Worm (Caenorhabditis elegans) whole organism, early embryonic: ENCODE results near the gene W08E12.2.

Experiments
- B0310.2 ChIP-seq: sonication (generic microtip); optimal IDR thresholded peaks from 2 replicates; lab custom pipeline; 2016; ENCODE audit warnings: mild to moderate bottlenecking, missing genetic modification characterization, missing compliant biosample characterization
- F13C5.2 ChIP-seq: sonication (generic microtip); optimal IDR thresholded peaks from 2 replicates; lab custom pipeline; 2017; ENCODE audit warnings: mild to moderate bottlenecking, missing genetic modification characterization, inconsistent platforms, missing compliant biosample characterization
- aly-1 ChIP-seq: sonication (generic microtip); optimal IDR thresholded peaks from 2 replicates; lab custom pipeline; 2016; ENCODE audit warnings: missing genetic modification characterization, missing compliant biosample characterization
- ama-1 ChIP-seq: fragments of 150-350 bp; optimal IDR thresholded peaks from 2 replicates; lab custom pipeline; 2014
- ceh-13 ChIP-seq: fragments of 200-800 bp; sonication (Bioruptor generic); optimal IDR thresholded peaks from 2 replicates; lab custom pipeline; 2018; ENCODE audit warnings: mild to moderate bottlenecking, missing genetic modification characterization, missing compliant biosample characterization
- ceh-36 ChIP-seq: sonication (generic microtip); optimal IDR thresholded peaks from 2 replicates; lab custom pipeline; 2016; ENCODE audit warnings: missing genetic modification characterization, inconsistent platforms, missing compliant biosample characterization
- ets-7 ChIP-seq: sonication (generic microtip); optimal IDR thresholded peaks from 2 replicates; lab custom pipeline; 2016; ENCODE audit warnings: missing genotype, missing genetic modification characterization, missing compliant biosample characterization
- flt-1 ChIP-seq: fragments of 200-800 bp; sonication (Bioruptor generic); IDR thresholded peaks from 2 replicates; pipeline ENCODE4 v1.3.6; 2022; ENCODE audit warnings: missing genetic modification characterization, missing compliant biosample characterization
- hmbx-1 ChIP-seq: sonication (generic microtip); optimal IDR thresholded peaks from 2 replicates; lab custom pipeline; 2016; ENCODE audit warnings: mild to moderate bottlenecking, missing genetic modification characterization, missing compliant biosample characterization
- hmg-4 ChIP-seq: fragments of 200-800 bp; sonication (Bioruptor generic); optimal IDR thresholded peaks from 2 replicates; lab custom pipeline; 2018; ENCODE audit warnings: mild to moderate bottlenecking, missing genetic modification characterization, missing compliant biosample characterization
- hnd-1 ChIP-seq: sonication (generic microtip); optimal IDR thresholded peaks from 2 replicates; lab custom pipeline; 2016; ENCODE audit warnings: missing genetic modification characterization, missing compliant biosample characterization
- pes-1 ChIP-seq: fragments of 200-800 bp; sonication (Bioruptor generic); IDR thresholded peaks from 2 replicates; pipeline ENCODE4 v1.3.6; 2022; ENCODE audit warnings: missing genetic modification reagents, missing genetic modification characterization, missing compliant biosample characterization
- scrt-1 ChIP-seq: fragments of 200-800 bp; sonication (Bioruptor generic); IDR thresholded peaks from 2 replicates; pipeline ENCODE4 v1.3.6; 2022; ENCODE audit warnings: missing genetic modification characterization, missing compliant biosample characterization
- sea-1 ChIP-seq: fragments of 200-800 bp; sonication (Bioruptor generic); conservative IDR thresholded peaks from 2 replicates; pipeline ENCODE4 v1.3.6; 2022; ENCODE audit warnings: missing genetic modification characterization, missing compliant biosample characterization
- tbx-11 ChIP-seq: fragments of 200-800 bp; sonication (Bioruptor generic); IDR thresholded peaks from 2 replicates; pipeline ENCODE4 v1.3.6; 2022; ENCODE audit warnings: missing genetic modification characterization, missing compliant biosample characterization
- tbx-37 ChIP-seq: fragments of 200-800 bp; sonication (Bioruptor generic); conservative IDR thresholded peaks from 2 replicates; pipeline ENCODE4 v1.3.6; 2022; ENCODE audit warnings: missing genetic modification reagents, missing genetic modification characterization, missing compliant biosample characterization
- tra-4 ChIP-seq: sonication (generic microtip); optimal IDR thresholded peaks from 2 replicates; lab custom pipeline; 2017; ENCODE audit warnings: missing genetic modification characterization, missing compliant biosample characterization

W08E12.2 gene

DNA sequence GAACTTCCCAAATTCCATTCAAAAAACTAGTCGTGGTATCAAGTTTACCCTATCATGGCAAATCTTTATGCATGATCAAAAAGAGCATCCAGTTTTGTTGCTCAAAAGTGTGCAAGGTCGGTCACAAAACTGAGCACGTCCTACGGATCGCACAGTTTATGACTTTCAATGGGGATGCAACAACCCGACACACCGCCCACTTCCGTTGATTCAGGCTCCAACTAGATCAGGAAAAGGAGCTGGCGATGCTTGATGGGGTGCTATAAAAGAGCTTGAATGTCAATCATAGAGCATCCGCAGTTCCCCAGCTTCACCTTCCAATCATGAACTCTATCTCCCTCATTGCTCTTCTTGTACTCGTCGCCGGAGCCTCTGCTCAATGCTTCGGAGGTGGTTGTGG lies at the start of gene W08E12.2:
Gene W08E12.2 (plus strand): TSS at position 301 of the 400 bp plus-strand sequence.
- TF ChIP-seq sea-1 (GFP tag; lab: Robert Waterston, UW) (no peak), tbx-37 (GFP tag; lab: Robert Waterston, UW) (no peak), ceh-36 (no peak), ets-7 (tag; lab: Kevin White, UChicago) (no peak), ama-1 (no peak)

DNA sequence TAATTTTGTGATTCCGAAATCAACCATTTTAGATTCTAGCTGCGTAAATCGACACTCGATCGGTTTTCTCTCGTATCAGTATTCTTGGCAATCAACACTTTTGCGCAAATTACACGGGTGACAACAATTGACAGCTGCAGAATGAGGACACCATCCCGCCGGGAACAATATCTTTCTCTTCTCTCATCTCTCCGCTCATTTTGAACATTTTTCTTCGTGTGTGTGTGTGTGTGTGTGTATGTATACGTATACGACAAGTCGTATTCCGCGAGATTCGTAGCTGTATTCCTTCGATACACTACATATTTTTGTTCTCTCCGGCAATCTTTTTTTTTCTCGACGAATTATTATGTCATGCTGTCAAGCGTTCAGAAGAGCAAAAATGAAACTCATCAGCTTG lies 48.8 kb upstream of the W08E12.2 start:
- TF ChIP-seq hmbx-1 (tag; lab: Kevin White, UChicago), result no peak
- no peak for TF ChIP-seq tbx-37 (GFP tag; lab: Robert Waterston, UW)
- no peak for TF ChIP-seq aly-1
- TF ChIP-seq F13C5.2 (tag; lab: Kevin White, UChicago), result no peak
- no peak for TF ChIP-seq B0310.2 (tag; lab: Kevin White, UChicago)
- TF ChIP-seq hnd-1 (tag; lab: Kevin White, UChicago), result no peak
- TF ChIP-seq ets-7 (tag; lab: Kevin White, UChicago), result no peak
- TF ChIP-seq ama-1, result no peak
- no peak for TF ChIP-seq tbx-11 (GFP tag; lab: Robert Waterston, UW)
- no peak for TF ChIP-seq scrt-1 (GFP tag; lab: Robert Waterston, UW)
- TF ChIP-seq ceh-13 (GFP tag; lab: Kevin White, UChicago), result no peak
- TF ChIP-seq hmg-4 (GFP tag; lab: Kevin White, UChicago), result no peak
- TF ChIP-seq ceh-36, result no peak
- no peak for TF ChIP-seq pes-1 (GFP tag; lab: Robert Waterston, UW)
- TF ChIP-seq tra-4, result no peak

DNA sequence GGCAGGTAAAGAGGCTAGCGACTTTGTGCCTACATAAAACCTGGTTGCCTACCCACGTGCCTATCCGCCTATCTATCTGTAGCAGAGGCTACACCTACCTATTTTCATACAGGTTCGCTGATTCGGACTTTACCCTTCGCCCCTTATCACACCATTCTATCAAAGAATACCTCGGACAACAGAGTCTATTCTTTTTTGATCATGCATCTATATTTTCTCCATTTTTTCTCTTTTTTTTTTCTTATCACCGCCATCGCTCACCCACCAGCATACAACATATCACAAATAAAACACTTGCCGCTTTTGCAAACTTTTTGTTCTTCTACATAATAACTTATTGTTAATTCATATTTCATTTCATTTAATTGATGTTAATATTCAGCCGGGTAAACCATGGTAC lies 47.1 kb upstream of the W08E12.2 start, which contains the start of gene T26C12.1:
Gene T26C12.1 (plus strand): TSS at position 383 of the 400 bp plus-strand sequence.
- TF ChIP-seq ets-7 (tag; lab: Kevin White, UChicago) (no peak), scrt-1 (GFP tag; lab: Robert Waterston, UW) (no peak), ama-1 (no peak), F13C5.2 (tag; lab: Kevin White, UChicago) (no peak), ceh-13 (GFP tag; lab: Kevin White, UChicago) (no peak), sea-1 (GFP tag; lab: Robert Waterston, UW) (no peak), B0310.2 (tag; lab: Kevin White, UChicago) (no peak), hmg-4 (GFP tag; lab: Kevin White, UChicago) (no peak), hnd-1 (tag; lab: Kevin White, UChicago) (no peak), hmbx-1 (tag; lab: Kevin White, UChicago) (no peak), tbx-37 (GFP tag; lab: Robert Waterston, UW) (no peak), tra-4 (no peak), tbx-11 (GFP tag; lab: Robert Waterston, UW) (no peak), pes-1 (GFP tag; lab: Robert Waterston, UW) (no peak), aly-1 (no peak), ceh-36 (no peak), flt-1 (GFP tag; lab: Robert Waterston, UW) (no peak)

DNA sequence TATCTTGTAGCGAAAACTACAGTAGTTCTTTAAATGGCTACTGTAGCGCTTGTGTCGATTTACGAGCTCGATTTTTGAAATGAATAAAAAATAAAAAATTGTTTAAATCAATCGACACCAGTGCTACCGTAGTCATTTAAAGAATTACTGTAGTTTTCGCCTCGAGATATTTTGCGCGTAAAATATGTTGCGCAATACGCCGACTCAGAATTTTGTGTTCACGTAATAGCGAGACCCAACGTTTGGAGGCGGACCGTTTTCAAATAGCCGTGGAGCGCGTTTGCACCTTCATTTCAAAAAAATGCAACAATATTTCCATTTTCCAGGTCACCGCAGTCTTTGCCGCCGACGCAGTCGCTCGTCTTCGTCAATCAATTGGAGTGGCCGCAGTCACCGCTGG lies 45.5 kb upstream of the W08E12.2 start:
- TF ChIP-seq ama-1 (no peak), flt-1 (GFP tag; lab: Robert Waterston, UW) (no peak)

DNA sequence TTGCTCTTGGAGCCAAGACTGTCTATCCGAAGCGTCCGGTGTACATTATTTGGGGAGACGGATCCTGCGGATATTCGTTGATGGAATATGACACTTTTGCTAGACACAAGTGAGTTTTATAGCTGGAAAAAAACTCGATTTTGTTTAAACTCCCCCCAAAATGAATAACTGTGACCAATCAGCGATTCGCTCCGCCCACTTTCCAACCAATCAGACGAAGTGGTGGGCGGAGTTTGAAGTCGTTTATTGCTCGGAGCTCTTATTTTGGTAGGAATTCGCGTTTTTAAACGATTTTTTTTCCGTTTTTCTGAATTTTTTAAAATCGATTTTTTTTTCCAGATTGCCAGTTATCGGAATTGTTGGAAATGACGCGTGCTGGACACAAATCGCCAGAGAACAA lies 43.9 kb upstream of the W08E12.2 start:
- no peak for TF ChIP-seq ceh-36

DNA sequence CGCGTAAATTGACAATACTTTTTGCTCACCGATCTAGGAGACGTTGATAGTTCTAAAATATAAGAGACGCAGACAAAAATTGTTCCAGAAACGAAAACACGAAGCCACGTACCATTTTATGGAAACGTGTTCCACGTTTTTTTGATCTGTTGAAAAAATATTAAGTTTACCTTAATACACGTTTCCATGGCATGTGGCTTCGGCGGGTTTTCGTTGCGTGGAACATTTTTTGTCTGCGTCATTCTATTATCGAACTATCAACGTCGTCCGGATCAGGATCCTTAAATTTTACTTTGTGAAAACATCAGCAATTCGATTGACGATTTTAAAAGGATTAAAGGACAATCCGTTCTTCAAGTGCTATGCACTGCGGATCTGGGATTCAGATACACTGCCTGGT lies 40.0 kb upstream of the W08E12.2 start, which contains the start of gene T26C12.2:
Gene T26C12.2 (minus strand): TSS at position 101 of the 400 bp plus-strand sequence.
- TF ChIP-seq pes-1 (GFP tag; lab: Robert Waterston, UW) (no peak), tbx-37 (GFP tag; lab: Robert Waterston, UW) (no peak), hnd-1 (tag; lab: Kevin White, UChicago) (no peak), tbx-11 (GFP tag; lab: Robert Waterston, UW) (no peak), ceh-13 (GFP tag; lab: Kevin White, UChicago) (no peak), ama-1 (no peak), aly-1 (no peak), hmg-4 (GFP tag; lab: Kevin White, UChicago) (no peak), sea-1 (GFP tag; lab: Robert Waterston, UW) (no peak), F13C5.2 (tag; lab: Kevin White, UChicago) (no peak), B0310.2 (tag; lab: Kevin White, UChicago) (no peak), hmbx-1 (tag; lab: Kevin White, UChicago) (no peak)

DNA sequence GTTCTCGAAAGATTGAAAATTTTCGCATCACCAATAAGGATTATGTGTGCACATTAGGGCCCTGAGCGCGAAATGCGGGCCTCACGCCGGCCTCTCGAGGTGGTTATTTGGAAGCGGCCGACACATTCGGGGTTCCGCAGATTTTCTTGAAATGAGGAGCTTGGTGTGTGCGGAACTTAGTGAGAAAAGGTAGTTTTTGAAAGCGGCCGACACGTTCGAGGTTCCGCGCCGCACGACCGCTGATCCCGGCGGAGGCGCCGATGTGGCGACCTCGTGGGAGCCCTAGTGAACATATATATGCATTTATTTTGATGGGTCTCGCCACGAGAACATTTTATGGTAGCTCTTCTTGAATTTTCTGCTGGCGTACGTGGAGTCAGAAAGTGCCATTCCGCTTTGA lies 38.8 kb upstream of the W08E12.2 start:
- no peak for TF ChIP-seq F13C5.2 (tag; lab: Kevin White, UChicago)
- TF ChIP-seq ama-1, result no peak
- no peak for TF ChIP-seq tra-4
- no peak for TF ChIP-seq hnd-1 (tag; lab: Kevin White, UChicago)
- no peak for TF ChIP-seq B0310.2 (tag; lab: Kevin White, UChicago)
- no peak for TF ChIP-seq aly-1
- TF ChIP-seq scrt-1 (GFP tag; lab: Robert Waterston, UW), result no peak
- no peak for TF ChIP-seq hmg-4 (GFP tag; lab: Kevin White, UChicago)
- TF ChIP-seq hmbx-1 (tag; lab: Kevin White, UChicago), result no peak
- TF ChIP-seq flt-1 (GFP tag; lab: Robert Waterston, UW), result no peak
- no peak for TF ChIP-seq ceh-13 (GFP tag; lab: Kevin White, UChicago)
- no peak for TF ChIP-seq ceh-36

DNA sequence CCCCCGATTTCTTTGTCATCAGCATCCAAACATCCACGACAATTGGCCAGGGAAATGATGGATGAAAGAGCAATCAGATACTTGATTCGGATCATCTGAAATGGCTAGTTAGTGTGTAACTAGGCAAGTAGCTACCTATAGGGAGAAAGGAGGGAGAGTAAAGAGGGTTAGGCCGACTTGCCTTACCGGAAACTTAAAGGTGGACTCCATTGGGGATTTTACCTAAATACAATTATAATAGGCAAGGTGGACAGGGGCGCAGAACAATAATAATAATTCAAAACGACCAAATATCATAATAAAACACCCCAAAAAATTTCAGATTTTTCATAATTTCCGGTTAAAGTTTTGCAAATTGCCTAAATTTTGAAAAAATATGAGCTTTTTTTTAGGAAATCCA lies 38.1 kb upstream of the W08E12.2 start, which contains the start of gene clec-173:
Gene clec-173 (minus strand): TSS at position 101 of the 400 bp plus-strand sequence.
- TF ChIP-seq F13C5.2 (tag; lab: Kevin White, UChicago), result no peak
- no peak for TF ChIP-seq hmg-4 (GFP tag; lab: Kevin White, UChicago)
- TF ChIP-seq tbx-37 (GFP tag; lab: Robert Waterston, UW), result no peak
- no peak for TF ChIP-seq sea-1 (GFP tag; lab: Robert Waterston, UW)
- no peak for TF ChIP-seq flt-1 (GFP tag; lab: Robert Waterston, UW)
- no peak for TF ChIP-seq hnd-1 (tag; lab: Kevin White, UChicago)
- TF ChIP-seq hmbx-1 (tag; lab: Kevin White, UChicago), result no peak
- no peak for TF ChIP-seq ets-7 (tag; lab: Kevin White, UChicago)
- no peak for TF ChIP-seq tra-4
- TF ChIP-seq ceh-13 (GFP tag; lab: Kevin White, UChicago), result no peak
- TF ChIP-seq ceh-36, result no peak
